Fruit fly (Drosophila melanogaster): ENCODE data around the gene CG31286.

The CG31286 gene

dm6 chr3R:6665117-6665654 lies 24.2 kb downstream of the CG31286 start (continued):
- TF ChIP-seq seq (GFP tag; IDR thresholded peaks at IDR 0.05) = 0 out of 2 replicates have a peak, but pooled peaks have one; percentile 20
- TF ChIP-seq trh (GFP tag; optimal IDR thresholded peaks at IDR 0.05) = no peak
- TF ChIP-seq mam (GFP tag; optimal IDR thresholded peaks at IDR 0.05) = no peak
- TF ChIP-seq CG13296 (GFP tag; optimal IDR thresholded peaks at IDR 0.05) = no peak
- peak; percentile 42 for TF ChIP-seq bcd (GFP tag; optimal IDR thresholded peaks at IDR 0.05)
- no peak for TF ChIP-seq lov (optimal IDR thresholded peaks at IDR 0.05)
- 0 out of 3 replicates have a peak, but pooled peaks have one; percentile 65 for TF ChIP-seq lov (GFP tag; IDR thresholded peaks at IDR 0.05)
- TF ChIP-seq sisA (GFP tag; IDR thresholded peaks at IDR 0.05) = 0 out of 2 replicates have a peak, but pooled peaks have one; percentile 28
- peak; percentile 77 for TF ChIP-seq MTF-1 (GFP tag; optimal IDR thresholded peaks at IDR 0.05; ENCODE audit: borderline replicate concordance)
- TF ChIP-seq CG5953 (GFP tag; IDR thresholded peaks at IDR 0.05) = 0 out of 2 replicates have a peak, but pooled peaks have one; percentile 34
- TF ChIP-seq wek (GFP tag; optimal IDR thresholded peaks at IDR 0.05) = peak; percentile 63
- TF ChIP-seq wdn (GFP tag; IDR thresholded peaks at IDR 0.05) = no peak
- TF ChIP-seq lab (GFP tag; optimal IDR thresholded peaks at IDR 0.05) = peak; percentile 68
- no peak for TF ChIP-seq CG4854 (GFP tag; optimal IDR thresholded peaks at IDR 0.05)
- TF ChIP-seq ftz-f1 (GFP tag; optimal IDR thresholded peaks at IDR 0.05) = no peak
- TF ChIP-seq ttk (GFP tag; IDR thresholded peaks at IDR 0.05) = 0 out of 2 replicates have a peak, but pooled peaks have one; percentile 4
- peak; percentile 57 for TF ChIP-seq Kr (GFP tag; optimal IDR thresholded peaks at IDR 0.05)
- TF ChIP-seq CTCF (GFP tag; optimal IDR thresholded peaks at IDR 0.05) = peak; percentile 11
- peak; percentile 13 for TF ChIP-seq CG30431 (GFP tag; optimal IDR thresholded peaks at IDR 0.05)
- no peak for TF ChIP-seq CG7357 (GFP tag; IDR thresholded peaks at IDR 0.05)
- no peak for TF ChIP-seq CG12659 (GFP tag; optimal IDR thresholded peaks at IDR 0.05)
- no peak for TF ChIP-seq E2f2 (GFP tag; IDR thresholded peaks at IDR 0.05)
- no peak for TF ChIP-seq Scr (GFP tag; IDR thresholded peaks at IDR 0.05; ENCODE audit: partially characterized antibody)
- TF ChIP-seq D (optimal IDR thresholded peaks at IDR 0.05) = no peak
- peak; percentile 21 for TF ChIP-seq D (GFP tag; optimal IDR thresholded peaks at IDR 0.05)
- no peak for TF ChIP-seq CG11093 (GFP tag; IDR thresholded peaks at IDR 0.05)
- no peak for TF ChIP-seq gt (GFP tag; IDR thresholded peaks at IDR 0.05)
- no peak for TF ChIP-seq corto (GFP tag; optimal IDR thresholded peaks at IDR 0.05)
- TF ChIP-seq mld (GFP tag; IDR thresholded peaks at IDR 0.05; ENCODE audit: partially characterized antibody) = no peak
- no peak for TF ChIP-seq CG12155 (GFP tag; optimal IDR thresholded peaks at IDR 0.05)
- no peak for TF ChIP-seq schlank (tag; optimal IDR thresholded peaks at IDR 0.05)
- no peak for TF ChIP-seq Hr51 (GFP tag; optimal IDR thresholded peaks at IDR 0.05)
- TF ChIP-seq Ada2b (GFP tag; IDR thresholded peaks at IDR 0.05) = no peak
- no peak for TF ChIP-seq scrt (GFP tag; optimal IDR thresholded peaks at IDR 0.05)
- peak; percentile 37 for TF ChIP-seq CG12769 (tag; optimal IDR thresholded peaks at IDR 0.05)
- 0 out of 3 replicates have a peak, but pooled peaks have one; percentile 51 for TF ChIP-seq CG6175 (GFP tag; IDR thresholded peaks at IDR 0.05)
- peak; percentile 59 for TF ChIP-seq ac (GFP tag; optimal IDR thresholded peaks at IDR 0.05)
- TF ChIP-seq Bgb (GFP tag; IDR thresholded peaks at IDR 0.05; ENCODE audit: partially characterized antibody) = no peak
- peak; percentile 9 for TF ChIP-seq Hey (tag; optimal IDR thresholded peaks at IDR 0.05)
- peak; percentile 19 for TF ChIP-seq CG8359 (GFP tag; optimal IDR thresholded peaks at IDR 0.05; ENCODE audit: borderline replicate concordance)
- TF ChIP-seq row (GFP tag; IDR thresholded peaks at IDR 0.05) = no peak
- peak; percentile 36 for TF ChIP-seq Usf (GFP tag; optimal IDR thresholded peaks at IDR 0.05)
- peak; percentile 61 for TF ChIP-seq fd64A (GFP tag; optimal IDR thresholded peaks at IDR 0.05)
- no peak for TF ChIP-seq CG18764 (GFP tag; optimal IDR thresholded peaks at IDR 0.05)
- no peak for TF ChIP-seq unc-4 (GFP tag; IDR thresholded peaks at IDR 0.05; ENCODE audit: partially characterized antibody)
- peak; percentile 17 for TF ChIP-seq CG7987 (GFP tag; optimal IDR thresholded peaks at IDR 0.05)
- peak in 1 of 2 experiments; percentile 57 for TF ChIP-seq bsh (GFP tag; optimal IDR thresholded peaks at IDR 0.05)
- no peak for TF ChIP-seq Dref (GFP tag; IDR thresholded peaks at IDR 0.05)
- TF ChIP-seq chm (GFP tag; IDR thresholded peaks at IDR 0.05) = peak; percentile 54; the same call in 1 of the 2 replicates
- no peak for TF ChIP-seq Elba2 (GFP tag; optimal IDR thresholded peaks at IDR 0.05)
- TF ChIP-seq grn (GFP tag; optimal IDR thresholded peaks at IDR 0.05) = peak; percentile 69

Data from whole organism, embryonic.